Worm (Caenorhabditis elegans): Measurements from ENCODE around the gene srg-55.

DNA sequence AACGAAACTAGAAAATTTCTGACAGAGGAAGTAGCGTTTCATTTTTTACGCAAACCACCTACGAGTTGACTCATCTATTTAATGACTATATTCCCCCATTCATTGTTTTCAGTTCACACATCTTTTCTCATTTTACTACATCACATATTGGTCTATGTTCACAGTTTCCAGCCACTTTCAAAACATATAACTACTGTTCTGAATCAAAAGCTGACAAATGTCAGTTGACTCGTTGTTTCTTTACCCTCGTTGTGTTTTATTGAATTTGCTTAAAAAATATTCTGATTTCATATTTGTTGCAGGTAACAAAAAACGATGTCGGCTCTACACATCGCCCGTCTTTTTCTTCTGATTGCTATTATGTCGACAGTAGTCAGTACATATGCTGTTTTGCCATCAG is 43.0 kb upstream of the srg-55 start, which contains the start of gene nlp-59:
- TF ChIP-seq jun-1 (tag; optimal IDR thresholded peaks at IDR 0.05), result no peak
- no peak for TF ChIP-seq unc-62 (GFP tag; optimal IDR thresholded peaks at IDR 0.05)
- TF ChIP-seq ztf-11 (tag; optimal IDR thresholded peaks at IDR 0.05), result no peak
- no peak for TF ChIP-seq nfya-1 (tag; optimal IDR thresholded peaks at IDR 0.05; ENCODE audit: insufficient read depth)
- TF ChIP-seq pha-4 (tag; optimal IDR thresholded peaks at IDR 0.05), result no peak
- no peak for TF ChIP-seq R02D3.7 (tag; optimal IDR thresholded peaks at IDR 0.05)
- no peak for TF ChIP-seq egl-27 (tag; optimal IDR thresholded peaks at IDR 0.05)
- TF ChIP-seq lin-15B (tag; optimal IDR thresholded peaks at IDR 0.05), result no peak

Data from whole organism, L3 larva.